Worm (Caenorhabditis elegans) whole organism, late embryonic: ENCODE measurements around the gene pxd-1.

Source experiments
- C08G9.2 ChIP-seq: sonication (generic microtip); optimal IDR thresholded peaks from 2 replicates; lab custom pipeline; 2016; ENCODE audit warnings: mild to moderate bottlenecking, missing genetic modification characterization, moderate library complexity, missing compliant biosample characterization
- F13H6.1 ChIP-seq: sonication (generic microtip); optimal IDR thresholded peaks from 2 replicates; lab custom pipeline; 2016; ENCODE audit warnings: missing genetic modification characterization, missing compliant biosample characterization
- T23F11.4 ChIP-seq: fragments of 200-800 bp; sonication (Bioruptor generic); optimal IDR thresholded peaks from 2 replicates; lab custom pipeline; 2018; ENCODE audit warnings: mild to moderate bottlenecking, missing genetic modification characterization, missing compliant biosample characterization
- Y22D7AL.16 ChIP-seq: sonication (generic microtip); optimal IDR thresholded peaks from 2 replicates; lab custom pipeline; 2016; ENCODE audit warnings: missing genetic modification characterization, missing compliant biosample characterization
- ahr-1 ChIP-seq: sonication (generic microtip); optimal IDR thresholded peaks from 2 replicates; lab custom pipeline; 2016; ENCODE audit warnings: missing genetic modification characterization, missing compliant biosample characterization
- ama-1 ChIP-seq: fragments of 150-350 bp; optimal IDR thresholded peaks from 2 replicates; lab custom pipeline; 2014
- ceh-14 ChIP-seq: sonication (generic microtip); optimal IDR thresholded peaks from 2 replicates; lab custom pipeline; 2016; ENCODE audit warnings: missing genotype, missing genetic modification characterization, missing compliant biosample characterization
- ceh-22 ChIP-seq: sonication (generic microtip); optimal IDR thresholded peaks from 2 replicates; lab custom pipeline; 2017; ENCODE audit warnings: missing biosample characterization, missing genetic modification characterization
- ceh-34 ChIP-seq: sonication (generic microtip); optimal IDR thresholded peaks from 2 replicates; lab custom pipeline; 2016; ENCODE audit warnings: mild to moderate bottlenecking, missing genetic modification characterization, missing compliant biosample characterization
- ceh-6 ChIP-seq: fragments of 200-800 bp; sonication (Bioruptor generic); optimal IDR thresholded peaks from 2 replicates; lab custom pipeline; 2018; ENCODE audit warnings: mild to moderate bottlenecking, missing genetic modification characterization, missing compliant biosample characterization
- che-1 ChIP-seq: sonication (generic microtip); optimal IDR thresholded peaks from 2 replicates; lab custom pipeline; 2016; ENCODE audit warnings: mild to moderate bottlenecking, missing genetic modification characterization, missing compliant biosample characterization
- dve-1 ChIP-seq: sonication (generic microtip); optimal IDR thresholded peaks from 2 replicates; lab custom pipeline; 2017; ENCODE audit warnings: antibody characterized with exemption, mild to moderate bottlenecking, missing genetic modification characterization, missing compliant biosample characterization
- elt-2 ChIP-seq: sonication (generic microtip); optimal IDR thresholded peaks from 2 replicates; lab custom pipeline; 2016; ENCODE audit warnings: missing genetic modification reagents, missing genetic modification characterization, missing compliant biosample characterization
- ets-4 ChIP-seq: sonication (generic microtip); optimal IDR thresholded peaks from 2 replicates; lab custom pipeline; 2016; ENCODE audit warnings: missing genetic modification characterization, missing compliant biosample characterization
- gmeb-2 ChIP-seq: sonication (generic microtip); optimal IDR thresholded peaks from 2 replicates; lab custom pipeline; 2016; ENCODE audit warnings: missing genetic modification characterization, inconsistent platforms, missing compliant biosample characterization
- hlh-13 ChIP-seq: fragments of 200-800 bp; sonication (Bioruptor generic); optimal IDR thresholded peaks from 2 replicates; lab custom pipeline; 2018; ENCODE audit warnings: mild to moderate bottlenecking, missing genetic modification characterization, missing compliant biosample characterization
- hlh-30 ChIP-seq: sonication (generic microtip); optimal IDR thresholded peaks from 2 replicates; lab custom pipeline; 2017; ENCODE audit warnings: antibody characterized with exemption, missing genetic modification characterization, missing compliant biosample characterization; ENCODE audit not compliant: insufficient read depth
- hlh-6 ChIP-seq: sonication (generic microtip); optimal IDR thresholded peaks from 2 replicates; lab custom pipeline; 2016; ENCODE audit warnings: missing genotype, missing genetic modification characterization, missing compliant biosample characterization
- hlh-8 ChIP-seq: sonication (generic microtip); optimal IDR thresholded peaks from 2 replicates; lab custom pipeline; 2016; ENCODE audit warnings: missing genotype, missing genetic modification characterization, missing compliant biosample characterization
- lin-11 ChIP-seq: fragments of 200-800 bp; sonication (Bioruptor generic); optimal IDR thresholded peaks from 2 replicates; lab custom pipeline; 2018; ENCODE audit warnings: mild to moderate bottlenecking, missing genetic modification characterization, missing compliant biosample characterization
- madf-2 ChIP-seq: sonication (generic microtip); optimal IDR thresholded peaks from 2 replicates; lab custom pipeline; 2017; ENCODE audit warnings: missing genetic modification characterization, missing compliant biosample characterization
- nfya-1 ChIP-seq: sonication (generic microtip); optimal IDR thresholded peaks from 2 replicates; lab custom pipeline; 2017; ENCODE audit warnings: missing genetic modification characterization, mild to moderate bottlenecking, missing compliant biosample characterization, antibody characterized with exemption, moderate library complexity
- npax-4 ChIP-seq: sonication (generic microtip); optimal IDR thresholded peaks from 2 replicates; lab custom pipeline; 2016; ENCODE audit warnings: missing genetic modification characterization, missing compliant biosample characterization
- pag-3 ChIP-seq: sonication (generic microtip); optimal IDR thresholded peaks from 2 replicates; lab custom pipeline; 2016; ENCODE audit warnings: missing compliant biosample characterization, missing genetic modification characterization, borderline replicate concordance
- pat-9 ChIP-seq: fragments of 200-800 bp; sonication (Bioruptor generic); optimal IDR thresholded peaks from 2 replicates; lab custom pipeline; 2018; ENCODE audit warnings: mild to moderate bottlenecking, missing genetic modification characterization, moderate library complexity, missing compliant biosample characterization
- pax-1 ChIP-seq: fragments of 150-350 bp; optimal IDR thresholded peaks from 2 replicates; lab custom pipeline; 2014; ENCODE audit warnings: missing biosample characterization, missing genetic modification characterization
- pha-2 ChIP-seq: sonication (generic microtip); optimal IDR thresholded peaks from 2 replicates; lab custom pipeline; 2017; ENCODE audit warnings: mild to moderate bottlenecking, missing genetic modification characterization, missing compliant biosample characterization
- pqm-1 ChIP-seq: sonication (generic microtip); optimal IDR thresholded peaks from 2 replicates; lab custom pipeline; 2016; ENCODE audit warnings: missing genetic modification characterization, missing compliant biosample characterization
- sdc-2 ChIP-seq: sonication (generic microtip); optimal IDR thresholded peaks from 2 replicates; lab custom pipeline; 2016; ENCODE audit warnings: missing genotype, missing genetic modification characterization, missing compliant biosample characterization
- sox-4 ChIP-seq: sonication (generic microtip); optimal IDR thresholded peaks from 2 replicates; lab custom pipeline; 2017; ENCODE audit warnings: mild to moderate bottlenecking, missing genetic modification characterization, inconsistent platforms, missing compliant biosample characterization
- tbx-2 ChIP-seq: sonication (generic microtip); optimal IDR thresholded peaks from 2 replicates; lab custom pipeline; 2016; ENCODE audit warnings: missing genetic modification characterization, missing compliant biosample characterization
- unc-42 ChIP-seq: sonication (generic microtip); optimal IDR thresholded peaks from 2 replicates; lab custom pipeline; 2016; ENCODE audit warnings: missing genotype, missing genetic modification characterization, missing compliant biosample characterization
- unc-55 ChIP-seq: sonication (generic microtip); optimal IDR thresholded peaks from 2 replicates; lab custom pipeline; 2017; ENCODE audit warnings: missing biosample characterization, missing genetic modification reagents, missing genetic modification characterization
- zip-5 ChIP-seq: sonication (generic microtip); optimal IDR thresholded peaks from 2 replicates; lab custom pipeline; 2016; ENCODE audit warnings: missing genetic modification characterization, missing compliant biosample characterization

The pxd-1 gene

ce11 chrIII:3957850-3958249 is 48.1 kb upstream of the pxd-1 start:
- TF ChIP-seq elt-2 (tag; lab: Kevin White, UChicago) (no peak), ceh-34 (no peak), sdc-2 (tag; lab: Kevin White, UChicago) (no peak), unc-42 (tag; lab: Kevin White, UChicago) (no peak), gmeb-2 (no peak), zip-5 (tag; lab: Kevin White, UChicago) (no peak), madf-2 (tag; lab: Kevin White, UChicago) (no peak), che-1 (tag; lab: Kevin White, UChicago) (no peak), hlh-8 (no peak), sox-4 (tag; lab: Kevin White, UChicago) (no peak), nfya-1 (tag; lab: Kevin White, UChicago) (no peak), hlh-30 (tag; lab: Kevin White, UChicago) (no peak), lin-11 (no peak), T23F11.4 (no peak), ceh-22 (tag; lab: Kevin White, UChicago) (no peak), pqm-1 (tag; lab: Kevin White, UChicago) (no peak), hlh-6 (tag; lab: Kevin White, UChicago) (no peak), Y22D7AL.16 (no peak), ahr-1 (tag; lab: Kevin White, UChicago) (no peak)

ce11 chrIII:3959206-3959605 is 46.7 kb upstream of the pxd-1 start:
- TF ChIP-seq F13H6.1 (tag; lab: Kevin White, UChicago) = no peak
- no peak for TF ChIP-seq hlh-30 (tag; lab: Kevin White, UChicago)

- TF ChIP-seq tbx-2 (tag; lab: Kevin White, UChicago) = no peak
- no peak for TF ChIP-seq F13H6.1 (tag; lab: Kevin White, UChicago)
- no peak for TF ChIP-seq hlh-13 (GFP tag; lab: Kevin White, UChicago)
- TF ChIP-seq pqm-1 (tag; lab: Kevin White, UChicago) = no peak
- TF ChIP-seq Y22D7AL.16 = no peak
- TF ChIP-seq pag-3 (tag; lab: Kevin White, UChicago) = no peak
- no peak for TF ChIP-seq C08G9.2 (tag; lab: Kevin White, UChicago)
- no peak for TF ChIP-seq dve-1 (tag; lab: Kevin White, UChicago)
- no peak for TF ChIP-seq pha-2
- no peak for TF ChIP-seq ceh-6 (GFP tag; lab: Kevin White, UChicago)
- no peak for TF ChIP-seq npax-4 (tag; lab: Kevin White, UChicago)
- TF ChIP-seq ets-4 (tag; lab: Kevin White, UChicago) = no peak
- peak; percentile 34 for TF ChIP-seq elt-2 (tag; lab: Kevin White, UChicago)
- peak; percentile 31 for TF ChIP-seq hlh-30 (tag; lab: Kevin White, UChicago)
- TF ChIP-seq pax-1 = no peak
- TF ChIP-seq ama-1 (lab: Kevin White, UChicago) = no peak
Observed at ce11 chrIII:3959987-3960386, 46.0 kb upstream of the pxd-1 start, which contains the start of gene R10E9.3. TSS of gene R10E9.3 (plus strand) at chrIII:3960221.

ce11 chrIII:3964237-3964636 is 41.7 kb upstream of the pxd-1 start, which contains the start of gene R10E9.2:
TSS of gene R10E9.2 (minus strand) at chrIII:3964337.
- no peak for TF ChIP-seq ceh-14

ce11 chrIII:3966143-3966542 is 39.8 kb upstream of the pxd-1 start:
- no peak for TF ChIP-seq pat-9
- no peak for TF ChIP-seq unc-55
- no peak for TF ChIP-seq ceh-22 (tag; lab: Kevin White, UChicago)
- TF ChIP-seq pha-2 = no peak
- TF ChIP-seq T23F11.4 = no peak
- TF ChIP-seq unc-42 (tag; lab: Kevin White, UChicago) = no peak
